Fruit fly (Drosophila melanogaster) whole organism, embryonic: ENCODE results near the gene Polr2D.

Source experiments
- Aef1 ChIP-seq: fragments of 200-800 bp; sonication (Bioruptor generic); IDR thresholded peaks from 3 replicates; pipeline ENCODE4 v1.3.6; 2022; ENCODE audit warnings: missing biosample characterization, missing genetic modification characterization
- Asciz ChIP-seq: fragments of 200-800 bp; sonication (Bioruptor generic); optimal IDR thresholded peaks from 2 replicates; lab custom pipeline; 2017; ENCODE audit warnings: missing biosample characterization, mild to moderate bottlenecking, missing genetic modification characterization, missing genetic modification reagents
- Awh ChIP-seq: fragments of 200-800 bp; sonication (Bioruptor generic); IDR thresholded peaks from 2 replicates; pipeline ENCODE4, ENCODE4 v1.3.6; 2022; ENCODE audit warnings: missing biosample characterization, missing genetic modification characterization
- Bgb ChIP-seq: fragments of 200-800 bp; sonication (Bioruptor generic); IDR thresholded peaks from 2 replicates; pipeline ENCODE4 v1.3.6; 2022; ENCODE audit warnings: missing biosample characterization, missing genetic modification characterization; ENCODE audit not compliant: partially characterized antibody
- CG1024 ChIP-seq: fragments of 200-800 bp; sonication (Bioruptor generic); IDR thresholded peaks from 2 replicates; pipeline ENCODE4 v1.3.6; 2022; ENCODE audit warnings: missing biosample characterization, missing genetic modification characterization
- CG10267 ChIP-seq: fragments of 200-800 bp; sonication (Bioruptor generic); optimal IDR thresholded peaks from 2 replicates; lab custom pipeline; 2018; ENCODE audit warnings: missing biosample characterization, mild to moderate bottlenecking, missing genetic modification characterization, moderate library complexity
- CG10431 ChIP-seq: fragments of 200-800 bp; sonication (Bioruptor generic); optimal IDR thresholded peaks from 3 replicates; lab custom pipeline; 2018; ENCODE audit warnings: missing biosample characterization, mild to moderate bottlenecking, missing genetic modification characterization
- CG12071 ChIP-seq: fragments of 200-800 bp; sonication (Bioruptor generic); optimal IDR thresholded peaks from 3 replicates; lab custom pipeline; 2018; ENCODE audit warnings: missing biosample characterization, mild to moderate bottlenecking, missing genetic modification characterization
- CG1529 ChIP-seq: fragments of 200-800 bp; sonication (Bioruptor generic); optimal IDR thresholded peaks from 3 replicates; lab custom pipeline; 2018; ENCODE audit warnings: missing biosample characterization, missing genetic modification characterization
- CG1832 ChIP-seq: fragments of 200-800 bp; sonication (Bioruptor generic); optimal IDR thresholded peaks from 2 replicates; lab custom pipeline; 2017; ENCODE audit warnings: missing biosample characterization, mild to moderate bottlenecking, missing genetic modification characterization, inconsistent platforms
- CG2116 ChIP-seq: fragments of 200-800 bp; sonication (Bioruptor generic); optimal IDR thresholded peaks from 3 replicates; lab custom pipeline; 2018; ENCODE audit warnings: missing biosample characterization, mild to moderate bottlenecking, missing genetic modification characterization
- CG2875 ChIP-seq: fragments of 200-800 bp; sonication (Bioruptor generic); optimal IDR thresholded peaks from 2 replicates; lab custom pipeline; 2017; ENCODE audit warnings: missing biosample characterization, mild to moderate bottlenecking, missing genetic modification characterization, missing genetic modification reagents
- CG30403 ChIP-seq: fragments of 200-800 bp; sonication (Bioruptor generic); optimal IDR thresholded peaks from 3 replicates; lab custom pipeline; 2016; ENCODE audit warnings: missing biosample characterization, missing genetic modification characterization
- CG31224 ChIP-seq: fragments of 200-800 bp; sonication (Bioruptor generic); IDR thresholded peaks from 2 replicates; pipeline ENCODE4 v1.3.6; 2022; ENCODE audit warnings: missing biosample characterization, missing genetic modification characterization
- CG32772 ChIP-seq: fragments of 200-800 bp; sonication (Bioruptor generic); IDR thresholded peaks from 2 replicates; pipeline ENCODE4 v1.3.6; 2022; ENCODE audit warnings: missing biosample characterization, missing genetic modification characterization
- CG4360 ChIP-seq: fragments of 200-800 bp; sonication (Bioruptor generic); IDR thresholded peaks from 2 replicates; pipeline ENCODE4 v1.3.6; 2022; ENCODE audit warnings: missing biosample characterization, missing genetic modification characterization
- CG4617 ChIP-seq: fragments of 200-800 bp; sonication (Bioruptor generic); optimal IDR thresholded peaks from 3 replicates; lab custom pipeline; 2016; ENCODE audit warnings: missing biosample characterization, missing genetic modification characterization, borderline replicate concordance
- CG6791 ChIP-seq: fragments of 200-800 bp; sonication (Bioruptor generic); IDR thresholded peaks from 3 replicates; pipeline ENCODE4 v1.3.6; 2022; ENCODE audit warnings: missing biosample characterization, missing genetic modification characterization; ENCODE audit not compliant: partially characterized antibody
- CG8359 ChIP-seq: fragments of 200-800 bp; sonication (Bioruptor generic); optimal IDR thresholded peaks from 2 replicates; lab custom pipeline; 2017; ENCODE audit warnings: missing biosample characterization, mild to moderate bottlenecking, missing genetic modification characterization, borderline replicate concordance
- CG8765 ChIP-seq: fragments of 200-800 bp; sonication (Bioruptor generic); IDR thresholded peaks from 2 replicates; pipeline ENCODE4 v1.3.6; 2022; ENCODE audit warnings: missing biosample characterization, missing genetic modification characterization
- CG9609 ChIP-seq: fragments of 200-800 bp; sonication (Bioruptor generic); optimal IDR thresholded peaks from 3 replicates; lab custom pipeline; 2016; ENCODE audit warnings: missing biosample characterization, missing genetic modification characterization
- CG9727 ChIP-seq: fragments of 200-800 bp; sonication (Bioruptor generic); optimal IDR thresholded peaks from 3 replicates; lab custom pipeline; 2017; ENCODE audit warnings: missing biosample characterization, mild to moderate bottlenecking, missing genetic modification characterization
- CG9797 ChIP-seq: fragments of 200-800 bp; sonication (Bioruptor generic); optimal IDR thresholded peaks from 3 replicates; lab custom pipeline; 2018; ENCODE audit warnings: missing biosample characterization, mild to moderate bottlenecking, missing genetic modification characterization
- Ets65A ChIP-seq: fragments of 200-800 bp; sonication (Bioruptor generic); peaks from one replicate; lab custom pipeline; 2016; ENCODE audit warnings: missing biosample characterization, missing genetic modification characterization
- HLH3B ChIP-seq: fragments of 200-800 bp; sonication (Bioruptor generic); IDR thresholded peaks from 2 replicates; pipeline ENCODE4 v1.3.6; 2022; ENCODE audit warnings: missing biosample characterization, missing genetic modification characterization
- HmgD ChIP-seq: fragments of 200-800 bp; sonication (Bioruptor generic); optimal IDR thresholded peaks from 3 replicates; lab custom pipeline; 2016; ENCODE audit warnings: missing biosample characterization, missing genetic modification characterization
- Hr78 ChIP-seq, 2 experiments: fragments of 200-800 bp in 1 of 2; fragments of >200 bp in 1 of 2; sonication (Bioruptor generic) in 1 of 2; optimal IDR thresholded peaks; 2 replicates each; lab custom pipeline; 2017 to 2019; ENCODE audit warnings: missing biosample characterization in 2 of 2, missing genetic modification characterization in 2 of 2, mild to moderate bottlenecking in 1 of 2, moderate library complexity in 1 of 2
- Kr ChIP-seq: fragments of 200-800 bp; sonication (Bioruptor generic); optimal IDR thresholded peaks from 2 replicates; lab custom pipeline; 2017; ENCODE audit warnings: missing biosample characterization, mild to moderate bottlenecking, missing genetic modification characterization
- Max ChIP-seq: fragments of 200-800 bp; sonication (Bioruptor generic); optimal IDR thresholded peaks from 2 replicates; lab custom pipeline; 2016; ENCODE audit warnings: missing biosample characterization, mild to moderate bottlenecking, missing genetic modification characterization
- NfI ChIP-seq: fragments of 200-800 bp; sonication (Bioruptor generic); optimal IDR thresholded peaks from 3 replicates; lab custom pipeline; 2018; ENCODE audit warnings: missing biosample characterization, mild to moderate bottlenecking, missing genetic modification characterization, moderate library complexity
- Six4 ChIP-seq: fragments of 200-800 bp; sonication (Bioruptor generic); optimal IDR thresholded peaks from 2 replicates; lab custom pipeline; 2016; ENCODE audit warnings: missing biosample characterization, missing genetic modification characterization
- bsh ChIP-seq, 2 experiments: fragments of 200-800 bp; sonication (Bioruptor generic); optimal IDR thresholded peaks; 2 replicates each; lab custom pipeline; 2017 to 2018; ENCODE audit warnings: mild to moderate bottlenecking in 2 of 2, missing biosample characterization in 2 of 2, missing genetic modification characterization in 2 of 2, moderate library complexity in 1 of 2
- chm ChIP-seq: fragments of 200-800 bp; sonication (Bioruptor generic); IDR thresholded peaks from 2 replicates; pipeline ENCODE4 v1.3.6; 2022; ENCODE audit warnings: missing biosample characterization, missing genetic modification characterization
- crol ChIP-seq: fragments of 200-800 bp; sonication (Bioruptor generic); IDR thresholded peaks from 2 replicates; pipeline ENCODE4 v1.3.6; 2022; ENCODE audit warnings: missing biosample characterization, missing genetic modification characterization
- danr ChIP-seq: fragments of 200-800 bp; sonication (Bioruptor generic); IDR thresholded peaks from 2 replicates; pipeline ENCODE4 v1.3.6; 2022; ENCODE audit warnings: missing biosample characterization, missing genetic modification characterization
- dysf ChIP-seq: fragments of 200-800 bp; sonication (Bioruptor generic); IDR thresholded peaks from 3 replicates; pipeline ENCODE4 v1.3.6; 2022; ENCODE audit warnings: missing biosample characterization, missing genetic modification characterization
- eve ChIP-seq, 2 experiments: fragments of >200 bp; optimal IDR thresholded peaks; 2 replicates each; lab custom pipeline; 2017; ENCODE audit warnings: missing biosample characterization in 2 of 2, missing genetic modification characterization in 2 of 2
- gcm2 ChIP-seq: fragments of 200-800 bp; sonication (Bioruptor generic); optimal IDR thresholded peaks from 2 replicates; lab custom pipeline; 2016; ENCODE audit warnings: missing biosample characterization, missing genetic modification characterization
- grn ChIP-seq: fragments of 200-800 bp; sonication (Bioruptor generic); optimal IDR thresholded peaks from 3 replicates; lab custom pipeline; 2017; ENCODE audit warnings: missing biosample characterization, missing genetic modification characterization
- jing ChIP-seq: fragments of 200-800 bp; sonication (Bioruptor generic); optimal IDR thresholded peaks from 2 replicates; lab custom pipeline; 2018; ENCODE audit warnings: missing biosample characterization, mild to moderate bottlenecking, missing genetic modification characterization
- lmd ChIP-seq: fragments of 200-800 bp; sonication (Bioruptor generic); IDR thresholded peaks from 2 replicates; pipeline ENCODE4 v1.3.6; 2022; ENCODE audit warnings: missing biosample characterization, missing genetic modification characterization
- lola ChIP-seq, 3 experiments: fragments of >200 bp in 2 of 3; fragments of 200-800 bp in 1 of 3; sonication (Bioruptor generic) in 1 of 3; optimal IDR thresholded peaks; 2 replicates each; lab custom pipeline; 2017 to 2019; ENCODE audit warnings: missing biosample characterization in 3 of 3, missing genetic modification characterization in 3 of 3, mild to moderate bottlenecking in 1 of 3, moderate library complexity in 1 of 3
- phol ChIP-seq: fragments of 200-800 bp; sonication (Bioruptor generic); optimal IDR thresholded peaks from 3 replicates; lab custom pipeline; 2018; ENCODE audit warnings: missing biosample characterization, mild to moderate bottlenecking, missing genetic modification characterization, moderate library complexity
- prd ChIP-seq, 3 experiments: fragments of >200 bp in 2 of 3; fragments of 200-800 bp in 1 of 3; sonication (Bioruptor generic) in 1 of 3; optimal IDR thresholded peaks in 2 of 3; IDR thresholded peaks in 1 of 3; 2 replicates in 2 of 3; 3 replicates in 1 of 3; pipeline versions ENCODE4 v1.3.6 to Lab custom; 2017 to 2022; ENCODE audit warnings: missing biosample characterization in 1 of 3, missing genetic modification characterization in 1 of 3
- psq ChIP-seq: fragments of 200-800 bp; sonication (Bioruptor generic); optimal IDR thresholded peaks from 2 replicates; lab custom pipeline; 2017; ENCODE audit warnings: missing biosample characterization, missing genetic modification characterization
- sim ChIP-seq: fragments of 200-800 bp; sonication (Bioruptor generic); IDR thresholded peaks from 2 replicates; pipeline ENCODE4 v1.3.6; 2022; ENCODE audit warnings: missing biosample characterization, missing genetic modification characterization
- sna ChIP-seq: fragments of 200-800 bp; sonication (Bioruptor generic); IDR thresholded peaks from 2 replicates; pipeline ENCODE4 v1.3.6; 2022; ENCODE audit warnings: missing biosample characterization, missing genetic modification characterization; ENCODE audit not compliant: partially characterized antibody
- wek ChIP-seq: fragments of 200-800 bp; sonication (Bioruptor generic); optimal IDR thresholded peaks from 3 replicates; lab custom pipeline; 2018; ENCODE audit warnings: missing biosample characterization, mild to moderate bottlenecking, missing genetic modification characterization, moderate library complexity

The Polr2D gene

dm6 chr3R:18274328-18275098, 19.2 kb upstream of the Polr2D start, which contains the start of the genes Vps39 and eIF1A (continued):
- no peak for TF ChIP-seq lmd (GFP tag; lab: Robert Waterston, UW)
- no peak for TF ChIP-seq CG31224
- TF ChIP-seq jing = no peak
- TF ChIP-seq Bgb (GFP tag; lab: Robert Waterston, UW) = peak; percentile 86
- TF ChIP-seq CG4617 (GFP tag; lab: Kevin White, UChicago) = peak; percentile 65
- no peak for TF ChIP-seq CG9609 (GFP tag; lab: Kevin White, UChicago)
- TF ChIP-seq chm = no peak
- peak; percentile 67 for TF ChIP-seq CG30403 (GFP tag; lab: Kevin White, UChicago)
- no peak for TF ChIP-seq CG1832
- no peak for TF ChIP-seq eve (GFP tag; optimal IDR thresholded peaks at IDR 0.05; lab: Kevin White, UChicago)
- no peak for TF ChIP-seq CG12071
- TF ChIP-seq Aef1 = 0 out of 3 replicates have a peak, but pooled peaks have one; percentile 21
- TF ChIP-seq HLH3B (GFP tag; lab: Robert Waterston, UW) = no peak; the same call in 1 of the 2 replicates
- no peak for TF ChIP-seq gcm2 (GFP tag; lab: Kevin White, UChicago)
- no peak for TF ChIP-seq danr
- peak in 1 of 3 experiments; percentile 24 for TF ChIP-seq lola (GFP tag; optimal IDR thresholded peaks at IDR 0.05; lab: Kevin White, UChicago)
- no peak for TF ChIP-seq crol (GFP tag; lab: Robert Waterston, UW)
- no peak for TF ChIP-seq Awh (GFP tag; lab: Robert Waterston, UW)
- no peak for TF ChIP-seq psq
- no peak for TF ChIP-seq prd (optimal IDR thresholded peaks at IDR 0.05; lab: Kevin White, UChicago)
- TF ChIP-seq prd (GFP tag; IDR thresholded peaks at IDR 0.05; lab: Robert Waterston, UW) = peak; percentile 26; the same call in 1 of the 3 replicates
- TF ChIP-seq wek = peak; percentile 98
- TF ChIP-seq CG2875 (GFP tag; lab: Kevin White, UChicago) = no peak
- peak; percentile 74; the same call in 2 of the 3 replicates for TF ChIP-seq CG6791 (GFP tag; lab: Robert Waterston, UW)
- no peak for TF ChIP-seq HmgD (GFP tag; lab: Kevin White, UChicago)
- peak; percentile 54 for TF ChIP-seq CG9727
- TF ChIP-seq CG8359 = no peak
- TF ChIP-seq CG9797 (GFP tag; lab: Kevin White, UChicago) = peak; percentile 19
- TF ChIP-seq CG8765 = no peak
- peak; percentile 80 for TF ChIP-seq CG2116 (GFP tag; lab: Kevin White, UChicago)
- peak; percentile 88 for TF ChIP-seq Ets65A
- TF ChIP-seq CG10431 (GFP tag; lab: Kevin White, UChicago) = no peak
- TF ChIP-seq grn = no peak
- TF ChIP-seq Max = peak; percentile 71
- TF ChIP-seq bsh (GFP tag; optimal IDR thresholded peaks at IDR 0.05; lab: Kevin White, UChicago) = peak in 1 of 2 experiments; percentile 6
- TF ChIP-seq CG32772 (GFP tag; lab: Robert Waterston, UW) = no peak
- peak; percentile 46 for TF ChIP-seq CG10267 (tag; lab: Kevin White, UChicago)
- peak; percentile 72; the same call in 1 of the 2 replicates for TF ChIP-seq CG4360 (GFP tag; lab: Robert Waterston, UW)
- no peak for TF ChIP-seq Hr78 (GFP tag; optimal IDR thresholded peaks at IDR 0.05; lab: Kevin White, UChicago)
- peak; percentile 16 for TF ChIP-seq NfI (GFP tag; lab: Kevin White, UChicago)
- TF ChIP-seq dysf (GFP tag; lab: Robert Waterston, UW) = no peak
- TF ChIP-seq CG1529 (GFP tag; lab: Kevin White, UChicago) = no peak
- no peak for TF ChIP-seq Six4 (GFP tag; lab: Kevin White, UChicago)
- no peak for TF ChIP-seq Asciz (GFP tag; lab: Kevin White, UChicago)
- TF ChIP-seq sna (GFP tag; lab: Robert Waterston, UW) = peak; percentile 94
- no peak for TF ChIP-seq CG1024 (GFP tag; lab: Robert Waterston, UW)
- no peak for TF ChIP-seq sim (GFP tag; lab: Robert Waterston, UW)
- TF ChIP-seq Kr (GFP tag; lab: Kevin White, UChicago) = no peak
- TF ChIP-seq phol (tag; lab: Kevin White, UChicago) = peak; percentile 49
